Fruit fly (Drosophila melanogaster) whole organism, embryonic: Measurements from ENCODE around the gene CG32855.
A peak's percentile ranks its signal among the peaks of the same experiment; 100 is the strongest.

Source experiments
- CG10267 ChIP-seq: fragments of 200-800 bp; sonication (Bioruptor generic); optimal IDR thresholded peaks from 2 replicates; lab custom pipeline; 2018; ENCODE audit warnings: missing biosample characterization, mild to moderate bottlenecking, missing genetic modification characterization, moderate library complexity
- CG10366 ChIP-seq: fragments of 200-800 bp; sonication (Bioruptor generic); IDR thresholded peaks from 2 replicates; pipeline ENCODE4 v1.3.6; 2022; ENCODE audit warnings: missing biosample characterization, missing genetic modification characterization
- CG10959 ChIP-seq: fragments of 200-800 bp; sonication (Bioruptor generic); IDR thresholded peaks from 2 replicates; pipeline ENCODE4 v1.3.6; 2022; ENCODE audit warnings: missing biosample characterization, missing genetic modification characterization
- CG12071 ChIP-seq: fragments of 200-800 bp; sonication (Bioruptor generic); optimal IDR thresholded peaks from 3 replicates; lab custom pipeline; 2018; ENCODE audit warnings: missing biosample characterization, mild to moderate bottlenecking, missing genetic modification characterization
- CG12744 ChIP-seq: fragments of 200-800 bp; sonication (Bioruptor generic); optimal IDR thresholded peaks from 2 replicates; lab custom pipeline; 2016; ENCODE audit warnings: missing biosample characterization, missing genetic modification characterization
- CG13894 ChIP-seq: fragments of 200-800 bp; sonication (Bioruptor generic); optimal IDR thresholded peaks from 3 replicates; lab custom pipeline; 2018; ENCODE audit warnings: missing biosample characterization, mild to moderate bottlenecking, missing genetic modification characterization, moderate library complexity
- CG16813 ChIP-seq: fragments of 200-800 bp; sonication (Bioruptor generic); IDR thresholded peaks from 3 replicates; pipeline ENCODE4 v1.3.6; 2022; ENCODE audit warnings: missing biosample characterization, missing genetic modification characterization; ENCODE audit not compliant: partially characterized antibody
- CG17359 ChIP-seq: fragments of 200-800 bp; sonication (Bioruptor generic); optimal IDR thresholded peaks from 3 replicates; lab custom pipeline; 2018; ENCODE audit warnings: missing biosample characterization, mild to moderate bottlenecking, missing genetic modification characterization, moderate library complexity
- CG2116 ChIP-seq: fragments of 200-800 bp; sonication (Bioruptor generic); optimal IDR thresholded peaks from 3 replicates; lab custom pipeline; 2018; ENCODE audit warnings: missing biosample characterization, mild to moderate bottlenecking, missing genetic modification characterization
- CG2129 ChIP-seq: fragments of 200-800 bp; sonication (Bioruptor generic); IDR thresholded peaks from 2 replicates; pipeline ENCODE4 v1.3.6; 2022; ENCODE audit warnings: missing biosample characterization, missing genetic modification characterization; ENCODE audit not compliant: partially characterized antibody
- CG2712 ChIP-seq: fragments of 200-800 bp; optimal IDR thresholded peaks from 3 replicates; lab custom pipeline; 2019; ENCODE audit warnings: missing biosample characterization, mild to moderate bottlenecking, missing genetic modification characterization, moderate library complexity
- CG30403 ChIP-seq: fragments of 200-800 bp; sonication (Bioruptor generic); optimal IDR thresholded peaks from 3 replicates; lab custom pipeline; 2016; ENCODE audit warnings: missing biosample characterization, missing genetic modification characterization
- CG34422 ChIP-seq: fragments of 200-800 bp; sonication (Bioruptor generic); IDR thresholded peaks from 3 replicates; pipeline ENCODE4 v1.3.6; 2022; ENCODE audit warnings: missing biosample characterization, missing genetic modification characterization
- CG3847 ChIP-seq: fragments of 200-800 bp; sonication (Bioruptor generic); IDR thresholded peaks from 2 replicates; pipeline ENCODE4 v1.3.6; 2022; ENCODE audit warnings: missing biosample characterization, missing genetic modification characterization
- CG5953 ChIP-seq: fragments of 200-800 bp; sonication (Bioruptor generic); IDR thresholded peaks from 2 replicates; pipeline ENCODE4 v1.3.6; 2022; ENCODE audit warnings: missing biosample characterization, missing genetic modification characterization
- CG6791 ChIP-seq: fragments of 200-800 bp; sonication (Bioruptor generic); IDR thresholded peaks from 3 replicates; pipeline ENCODE4 v1.3.6; 2022; ENCODE audit warnings: missing biosample characterization, missing genetic modification characterization; ENCODE audit not compliant: partially characterized antibody
- CG7963 ChIP-seq: fragments of 200-800 bp; sonication (Bioruptor generic); IDR thresholded peaks from 3 replicates; pipeline ENCODE4 v1.3.6; 2022; ENCODE audit warnings: missing biosample characterization, missing genetic modification characterization; ENCODE audit not compliant: partially characterized antibody
- CG8924 ChIP-seq: fragments of 200-800 bp; optimal IDR thresholded peaks from 3 replicates; lab custom pipeline; 2019; ENCODE audit warnings: missing biosample characterization, mild to moderate bottlenecking, missing genetic modification characterization, moderate library complexity
- CG9437 ChIP-seq: fragments of 200-800 bp; sonication (Bioruptor generic); optimal IDR thresholded peaks from 2 replicates; lab custom pipeline; 2018; ENCODE audit warnings: missing biosample characterization, mild to moderate bottlenecking, missing genetic modification characterization
- CG9727 ChIP-seq: fragments of 200-800 bp; sonication (Bioruptor generic); optimal IDR thresholded peaks from 3 replicates; lab custom pipeline; 2017; ENCODE audit warnings: missing biosample characterization, mild to moderate bottlenecking, missing genetic modification characterization
- CG9797 ChIP-seq: fragments of 200-800 bp; sonication (Bioruptor generic); optimal IDR thresholded peaks from 3 replicates; lab custom pipeline; 2018; ENCODE audit warnings: missing biosample characterization, mild to moderate bottlenecking, missing genetic modification characterization
- Dll ChIP-seq: fragments of 200-800 bp; sonication (Bioruptor generic); IDR thresholded peaks from 4 replicates; pipeline ENCODE4 v1.3.6; 2022; ENCODE audit warnings: missing biosample characterization, missing genetic modification characterization; ENCODE audit not compliant: partially characterized antibody
- Ets65A ChIP-seq: fragments of 200-800 bp; sonication (Bioruptor generic); peaks from one replicate; lab custom pipeline; 2016; ENCODE audit warnings: missing biosample characterization, missing genetic modification characterization
- Gug ChIP-seq: fragments of 200-800 bp; sonication (Bioruptor generic); IDR thresholded peaks from 4 replicates; pipeline ENCODE4 v1.3.6; 2022; ENCODE audit warnings: missing biosample characterization, missing genetic modification characterization
- Hand ChIP-seq: fragments of 200-800 bp; sonication (Bioruptor generic); optimal IDR thresholded peaks from 2 replicates; lab custom pipeline; 2017; ENCODE audit warnings: mild to moderate bottlenecking, missing biosample characterization, missing genetic modification reagents, missing genetic modification characterization
- Hmr ChIP-seq: fragments of 200-800 bp; sonication (Bioruptor generic); optimal IDR thresholded peaks from 3 replicates; lab custom pipeline; 2017; ENCODE audit warnings: mild to moderate bottlenecking, missing biosample characterization, missing genetic modification reagents, missing genetic modification characterization
- Hr3 ChIP-seq: fragments of 200-800 bp; sonication (Bioruptor generic); optimal IDR thresholded peaks from 3 replicates; lab custom pipeline; 2016; ENCODE audit warnings: missing biosample characterization, missing genetic modification characterization
- Lhr ChIP-seq: fragments of 200-800 bp; sonication (Bioruptor generic); optimal IDR thresholded peaks from 3 replicates; lab custom pipeline; 2017; ENCODE audit warnings: mild to moderate bottlenecking, missing biosample characterization, missing genetic modification reagents, missing genetic modification characterization
- Opbp ChIP-seq: fragments of 200-800 bp; sonication (Bioruptor generic); IDR thresholded peaks from 3 replicates; pipeline ENCODE4 v1.3.6; 2022; ENCODE audit warnings: missing biosample characterization, missing genetic modification characterization; ENCODE audit not compliant: partially characterized antibody
- Scr ChIP-seq: fragments of 200-800 bp; sonication (Bioruptor generic); IDR thresholded peaks from 2 replicates; pipeline ENCODE4 v1.3.6; 2022; ENCODE audit warnings: missing biosample characterization, missing genetic modification characterization; ENCODE audit not compliant: partially characterized antibody
- Six4 ChIP-seq: fragments of 200-800 bp; sonication (Bioruptor generic); optimal IDR thresholded peaks from 2 replicates; lab custom pipeline; 2016; ENCODE audit warnings: missing biosample characterization, missing genetic modification characterization
- Sry-δ ChIP-seq: fragments of 200-800 bp; sonication (Bioruptor generic); optimal IDR thresholded peaks from 2 replicates; lab custom pipeline; 2016; ENCODE audit warnings: missing biosample characterization, missing genetic modification characterization
- Xbp1 ChIP-seq: fragments of 200-800 bp; sonication (Bioruptor generic); optimal IDR thresholded peaks from 3 replicates; lab custom pipeline; 2016; ENCODE audit warnings: missing biosample characterization, mild to moderate bottlenecking, missing genetic modification characterization
- chif ChIP-seq, 2 experiments: fragments of 200-800 bp; sonication (Bioruptor generic); optimal IDR thresholded peaks; 3 replicates each; lab custom pipeline; 2016; ENCODE audit warnings: missing biosample characterization in 2 of 2, missing genetic modification characterization in 2 of 2
- ci ChIP-seq: fragments of 200-800 bp; sonication (Bioruptor generic); IDR thresholded peaks from 3 replicates; pipeline ENCODE4 v1.3.6; 2022; ENCODE audit warnings: missing biosample characterization, missing genetic modification characterization
- ems ChIP-seq: fragments of 200-800 bp; sonication (Bioruptor generic); optimal IDR thresholded peaks from 3 replicates; lab custom pipeline; 2016; ENCODE audit warnings: missing biosample characterization, missing genetic modification characterization
- en ChIP-seq: fragments of 200-800 bp; sonication (Bioruptor generic); optimal IDR thresholded peaks from 2 replicates; lab custom pipeline; 2016; ENCODE audit warnings: missing biosample characterization, missing genetic modification characterization
- fd64A ChIP-seq: fragments of 200-800 bp; sonication (Bioruptor generic); optimal IDR thresholded peaks from 3 replicates; lab custom pipeline; 2018; ENCODE audit warnings: missing biosample characterization, mild to moderate bottlenecking, missing genetic modification characterization
- grau ChIP-seq: fragments of 200-800 bp; optimal IDR thresholded peaks from 3 replicates; lab custom pipeline; 2019; ENCODE audit warnings: missing biosample characterization, mild to moderate bottlenecking, missing genetic modification characterization, moderate library complexity
- grn ChIP-seq: fragments of 200-800 bp; sonication (Bioruptor generic); optimal IDR thresholded peaks from 3 replicates; lab custom pipeline; 2017; ENCODE audit warnings: missing biosample characterization, missing genetic modification characterization
- hb ChIP-seq: fragments of 200-800 bp; sonication (Bioruptor generic); IDR thresholded peaks from 3 replicates; pipeline ENCODE4 v1.3.6; 2022; ENCODE audit warnings: missing biosample characterization, missing genetic modification characterization; ENCODE audit not compliant: partially characterized antibody
- knrl ChIP-seq: fragments of 200-800 bp; sonication (Bioruptor generic); IDR thresholded peaks from 3 replicates; pipeline ENCODE4 v1.3.6; 2022; ENCODE audit warnings: missing biosample characterization, missing genetic modification characterization; ENCODE audit not compliant: partially characterized antibody
- lmd ChIP-seq: fragments of 200-800 bp; sonication (Bioruptor generic); IDR thresholded peaks from 2 replicates; pipeline ENCODE4 v1.3.6; 2022; ENCODE audit warnings: missing biosample characterization, missing genetic modification characterization
- row ChIP-seq: fragments of 200-800 bp; sonication (Bioruptor generic); IDR thresholded peaks from 3 replicates; pipeline ENCODE4 v1.3.6; 2022; ENCODE audit warnings: missing biosample characterization, missing genetic modification characterization
- stwl ChIP-seq: fragments of 200-800 bp; sonication (Bioruptor generic); optimal IDR thresholded peaks from 3 replicates; lab custom pipeline; 2018; ENCODE audit warnings: missing biosample characterization, mild to moderate bottlenecking, missing genetic modification characterization, moderate library complexity
- sug ChIP-seq: fragments of 200-800 bp; optimal IDR thresholded peaks from 2 replicates; lab custom pipeline; 2019; ENCODE audit warnings: missing biosample characterization, mild to moderate bottlenecking, missing genetic modification characterization, moderate library complexity

Gene CG32855

dm6 chr3R:16098333-16099267 lies 17.8 kb upstream of the CG32855 start, which contains the start of the genes Mhcl and Akt (continued):
- TF ChIP-seq CG34422 (GFP tag; lab: Robert Waterston, UW): peak; percentile 59; the same call in 2 of the 3 replicates
- TF ChIP-seq fd64A (GFP tag; lab: Kevin White, UChicago): peak; percentile 9
- TF ChIP-seq CG7963 (GFP tag; lab: Robert Waterston, UW): peak; percentile 57; the same call in 1 of the 3 replicates
- TF ChIP-seq CG12744 (GFP tag; lab: Kevin White, UChicago): no peak
- TF ChIP-seq CG10366 (GFP tag; lab: Robert Waterston, UW): peak; percentile 20; the same call in 1 of the 2 replicates
- peak; percentile 32 for TF ChIP-seq Six4 (GFP tag; lab: Kevin White, UChicago)
- peak; percentile 33; the same call in 1 of the 2 replicates for TF ChIP-seq CG3847
- TF ChIP-seq Dll (GFP tag; lab: Robert Waterston, UW): peak; percentile 67; the same call in 3 of the 4 replicates
- TF ChIP-seq stwl (tag; lab: Kevin White, UChicago): peak; percentile 31
- TF ChIP-seq Hand: no peak
- TF ChIP-seq Ets65A (GFP tag; lab: Kevin White, UChicago): peak; percentile 18
- peak; percentile 65 for TF ChIP-seq Lhr (GFP tag; lab: Kevin White, UChicago)
- TF ChIP-seq CG5953 (GFP tag; lab: Robert Waterston, UW): no peak
- TF ChIP-seq sug: peak; percentile 11
- peak; percentile 67 for TF ChIP-seq CG10267
- peak; percentile 35 for TF ChIP-seq grau (tag; lab: Kevin White, UChicago)
- peak; percentile 15 for TF ChIP-seq CG30403
- TF ChIP-seq CG9797 (GFP tag; lab: Kevin White, UChicago): peak; percentile 62
- TF ChIP-seq CG2116: peak; percentile 74
- peak; percentile 42 for TF ChIP-seq CG2712 (tag; lab: Kevin White, UChicago)
- peak; percentile 33 for TF ChIP-seq CG8924 (tag; lab: Kevin White, UChicago)
- peak; percentile 46 for TF ChIP-seq Xbp1 (GFP tag; lab: Kevin White, UChicago)
- TF ChIP-seq CG10959 (GFP tag; lab: Robert Waterston, UW): no peak
- no peak for TF ChIP-seq CG12071 (GFP tag; lab: Kevin White, UChicago)
- TF ChIP-seq CG9437 (GFP tag; lab: Kevin White, UChicago): peak; percentile 43
- 0 out of 2 replicates have a peak, but pooled peaks have one; percentile 8 for TF ChIP-seq lmd (GFP tag; lab: Robert Waterston, UW)
- peak; percentile 4 for TF ChIP-seq Hr3 (GFP tag; lab: Kevin White, UChicago)
- TF ChIP-seq CG16813: peak; percentile 67
- TF ChIP-seq hb: peak; percentile 65; the same call in 1 of the 3 replicates
- TF ChIP-seq en: no peak
- TF ChIP-seq ci (GFP tag; lab: Robert Waterston, UW): 0 out of 3 replicates have a peak, but pooled peaks have one; percentile 10
- TF ChIP-seq ems (GFP tag; lab: Kevin White, UChicago): peak; percentile 19
- TF ChIP-seq grn (GFP tag; lab: Kevin White, UChicago): peak; percentile 44
- peak; percentile 3 for TF ChIP-seq CG9727 (GFP tag; lab: Kevin White, UChicago)
- peak; percentile 15 for TF ChIP-seq CG17359
- TF ChIP-seq CG2129 (GFP tag; lab: Robert Waterston, UW): peak; percentile 35; the same call in 1 of the 2 replicates
- TF ChIP-seq Scr: peak; percentile 67
- peak; percentile 36 for TF ChIP-seq CG13894
- TF ChIP-seq knrl (GFP tag; lab: Robert Waterston, UW): peak; percentile 67; the same call in 2 of the 3 replicates
- 0 out of 4 replicates have a peak, but pooled peaks have one; percentile 19 for TF ChIP-seq Gug (GFP tag; lab: Robert Waterston, UW)
- peak; percentile 73 for TF ChIP-seq Sry-δ
- peak; percentile 58; the same call in 2 of the 3 replicates for TF ChIP-seq Opbp
- TF ChIP-seq CG6791: peak; percentile 63; the same call in 2 of the 3 replicates
- TF ChIP-seq Hmr (GFP tag; lab: Kevin White, UChicago): peak; percentile 12
- TF ChIP-seq chif (GFP tag; optimal IDR thresholded peaks at IDR 0.05; lab: Kevin White, UChicago): no peak
- TF ChIP-seq row (GFP tag; lab: Robert Waterston, UW): peak; percentile 65
